Worm (Caenorhabditis elegans): ENCODE data around the gene mrp-8.

- TF ChIP-seq dve-1 (tag; optimal IDR thresholded peaks at IDR 0.05) = no peak
- no peak for TF ChIP-seq ceh-2 (tag; optimal IDR thresholded peaks at IDR 0.05)
- TF ChIP-seq elt-2 (tag; optimal IDR thresholded peaks at IDR 0.05) = no peak
- no peak for TF ChIP-seq mec-3 (tag; optimal IDR thresholded peaks at IDR 0.05; ENCODE audit: borderline replicate concordance)
Observed at ce11 chrIII:12312886-12313285, 9.9 kb upstream of the mrp-8 start, which contains the start of gene Y75B8A.39.
